Worm (Caenorhabditis elegans) whole organism, late embryonic: ENCODE measurements around the gene cho-1.

Experiments
- F13H6.1 ChIP-seq: sonication (generic microtip); optimal IDR thresholded peaks from 2 replicates; lab custom pipeline; 2016; ENCODE audit warnings: missing genetic modification characterization, missing compliant biosample characterization
- K09A11.1 ChIP-seq: sonication (generic microtip); optimal IDR thresholded peaks from 2 replicates; lab custom pipeline; 2017; ENCODE audit warnings: antibody characterized with exemption, mild to moderate bottlenecking, missing genetic modification characterization, missing compliant biosample characterization; ENCODE audit not compliant: insufficient read depth
- ahr-1 ChIP-seq: sonication (generic microtip); optimal IDR thresholded peaks from 2 replicates; lab custom pipeline; 2016; ENCODE audit warnings: missing genetic modification characterization, missing compliant biosample characterization
- ama-1 ChIP-seq: fragments of 150-350 bp; optimal IDR thresholded peaks from 2 replicates; lab custom pipeline; 2014
- ceh-19 ChIP-seq: fragments of 200-800 bp; sonication (Bioruptor generic); optimal IDR thresholded peaks from 2 replicates; lab custom pipeline; 2018; ENCODE audit warnings: mild to moderate bottlenecking, missing genetic modification characterization, missing compliant biosample characterization
- ceh-22 ChIP-seq: sonication (generic microtip); optimal IDR thresholded peaks from 2 replicates; lab custom pipeline; 2017; ENCODE audit warnings: missing biosample characterization, missing genetic modification characterization
- ceh-31 ChIP-seq: sonication (generic microtip); optimal IDR thresholded peaks from 2 replicates; lab custom pipeline; 2016; ENCODE audit warnings: missing genetic modification characterization, missing compliant biosample characterization
- ceh-34 ChIP-seq: sonication (generic microtip); optimal IDR thresholded peaks from 2 replicates; lab custom pipeline; 2016; ENCODE audit warnings: mild to moderate bottlenecking, missing genetic modification characterization, missing compliant biosample characterization
- ceh-48 ChIP-seq: sonication (generic microtip); optimal IDR thresholded peaks from 2 replicates; lab custom pipeline; 2016; ENCODE audit warnings: missing genetic modification characterization, inconsistent platforms, missing compliant biosample characterization
- ceh-6 ChIP-seq: fragments of 200-800 bp; sonication (Bioruptor generic); optimal IDR thresholded peaks from 2 replicates; lab custom pipeline; 2018; ENCODE audit warnings: mild to moderate bottlenecking, missing genetic modification characterization, missing compliant biosample characterization
- ceh-9 ChIP-seq: sonication (generic microtip); optimal IDR thresholded peaks from 2 replicates; lab custom pipeline; 2016; ENCODE audit warnings: mild to moderate bottlenecking, missing genetic modification characterization, inconsistent platforms, missing compliant biosample characterization
- dve-1 ChIP-seq: sonication (generic microtip); optimal IDR thresholded peaks from 2 replicates; lab custom pipeline; 2017; ENCODE audit warnings: antibody characterized with exemption, mild to moderate bottlenecking, missing genetic modification characterization, missing compliant biosample characterization
- elt-2 ChIP-seq: sonication (generic microtip); optimal IDR thresholded peaks from 2 replicates; lab custom pipeline; 2016; ENCODE audit warnings: missing genetic modification reagents, missing genetic modification characterization, missing compliant biosample characterization
- elt-4 ChIP-seq: sonication (generic microtip); optimal IDR thresholded peaks from 2 replicates; lab custom pipeline; 2016; ENCODE audit warnings: missing genetic modification characterization, missing compliant biosample characterization
- ets-4 ChIP-seq: sonication (generic microtip); optimal IDR thresholded peaks from 2 replicates; lab custom pipeline; 2016; ENCODE audit warnings: missing genetic modification characterization, missing compliant biosample characterization
- fkh-10 ChIP-seq: fragments of 150-350 bp; optimal IDR thresholded peaks from 2 replicates; lab custom pipeline; 2014; ENCODE audit warnings: missing biosample characterization, missing genetic modification reagents, missing genetic modification characterization
- fkh-6 ChIP-seq: sonication (generic microtip); optimal IDR thresholded peaks from 2 replicates; lab custom pipeline; 2016; ENCODE audit warnings: missing genetic modification characterization, missing compliant biosample characterization
- gmeb-2 ChIP-seq: sonication (generic microtip); optimal IDR thresholded peaks from 2 replicates; lab custom pipeline; 2016; ENCODE audit warnings: missing genetic modification characterization, inconsistent platforms, missing compliant biosample characterization
- lim-6 ChIP-seq: sonication (generic microtip); optimal IDR thresholded peaks from 2 replicates; lab custom pipeline; 2016; ENCODE audit warnings: missing genetic modification characterization, missing compliant biosample characterization
- lin-11 ChIP-seq: fragments of 200-800 bp; sonication (Bioruptor generic); optimal IDR thresholded peaks from 2 replicates; lab custom pipeline; 2018; ENCODE audit warnings: mild to moderate bottlenecking, missing genetic modification characterization, missing compliant biosample characterization
- nhr-11 ChIP-seq: fragments of 150-350 bp; optimal IDR thresholded peaks from 2 replicates; lab custom pipeline; 2014; ENCODE audit warnings: missing biosample characterization, missing genetic modification characterization
- npax-4 ChIP-seq: sonication (generic microtip); optimal IDR thresholded peaks from 2 replicates; lab custom pipeline; 2016; ENCODE audit warnings: missing genetic modification characterization, missing compliant biosample characterization
- pag-3 ChIP-seq: sonication (generic microtip); optimal IDR thresholded peaks from 2 replicates; lab custom pipeline; 2016; ENCODE audit warnings: missing compliant biosample characterization, missing genetic modification characterization, borderline replicate concordance
- pat-9 ChIP-seq: fragments of 200-800 bp; sonication (Bioruptor generic); optimal IDR thresholded peaks from 2 replicates; lab custom pipeline; 2018; ENCODE audit warnings: mild to moderate bottlenecking, missing genetic modification characterization, moderate library complexity, missing compliant biosample characterization
- pax-1 ChIP-seq: fragments of 150-350 bp; optimal IDR thresholded peaks from 2 replicates; lab custom pipeline; 2014; ENCODE audit warnings: missing biosample characterization, missing genetic modification characterization
- pqm-1 ChIP-seq: sonication (generic microtip); optimal IDR thresholded peaks from 2 replicates; lab custom pipeline; 2016; ENCODE audit warnings: missing genetic modification characterization, missing compliant biosample characterization
- pros-1 ChIP-seq: fragments of 150-350 bp; optimal IDR thresholded peaks from 2 replicates; lab custom pipeline; 2014; ENCODE audit warnings: missing biosample characterization, missing genetic modification reagents, missing genetic modification characterization
- ref-2 ChIP-seq: sonication (generic microtip); optimal IDR thresholded peaks from 2 replicates; lab custom pipeline; 2016; ENCODE audit warnings: missing genetic modification characterization, missing compliant biosample characterization
- rnt-1 ChIP-seq: sonication (generic microtip); optimal IDR thresholded peaks from 2 replicates; lab custom pipeline; 2016; ENCODE audit warnings: missing genetic modification characterization, missing compliant biosample characterization
- sdc-2 ChIP-seq: sonication (generic microtip); optimal IDR thresholded peaks from 2 replicates; lab custom pipeline; 2016; ENCODE audit warnings: missing genotype, missing genetic modification characterization, missing compliant biosample characterization
- sox-4 ChIP-seq: sonication (generic microtip); optimal IDR thresholded peaks from 2 replicates; lab custom pipeline; 2017; ENCODE audit warnings: mild to moderate bottlenecking, missing genetic modification characterization, inconsistent platforms, missing compliant biosample characterization
- syd-9 ChIP-seq: sonication (generic microtip); optimal IDR thresholded peaks from 2 replicates; lab custom pipeline; 2016; ENCODE audit warnings: mild to moderate bottlenecking, missing genetic modification characterization, moderate library complexity, missing compliant biosample characterization
- ttx-3 ChIP-seq: sonication (generic microtip); optimal IDR thresholded peaks from 2 replicates; lab custom pipeline; 2016; ENCODE audit warnings: missing genetic modification reagents, missing genetic modification characterization, missing compliant biosample characterization
- unc-55 ChIP-seq: sonication (generic microtip); optimal IDR thresholded peaks from 2 replicates; lab custom pipeline; 2017; ENCODE audit warnings: missing biosample characterization, missing genetic modification reagents, missing genetic modification characterization
- unc-86 ChIP-seq: sonication (generic microtip); optimal IDR thresholded peaks from 2 replicates; lab custom pipeline; 2016; ENCODE audit warnings: missing genetic modification characterization, missing compliant biosample characterization
- zip-5 ChIP-seq: sonication (generic microtip); optimal IDR thresholded peaks from 2 replicates; lab custom pipeline; 2016; ENCODE audit warnings: missing genetic modification characterization, missing compliant biosample characterization

cho-1 gene

DNA sequence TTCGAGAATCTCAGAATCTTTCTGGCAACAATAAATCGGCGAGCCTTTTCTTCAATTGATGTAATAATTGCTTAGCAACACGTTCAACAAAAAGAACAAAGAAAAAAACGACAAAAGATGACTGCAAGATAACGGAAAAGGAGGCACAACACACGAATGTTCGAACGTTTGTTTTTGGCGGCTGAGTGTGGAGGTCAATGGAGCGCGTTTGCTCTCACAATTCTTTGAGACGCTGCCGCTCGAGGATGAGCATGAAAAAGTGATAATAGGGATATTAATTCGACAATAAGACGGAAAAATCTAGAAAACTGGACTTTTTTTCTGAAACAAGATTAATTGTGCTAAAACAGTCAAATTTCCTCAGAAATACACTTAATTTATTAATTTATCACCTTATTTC, 8.5 kb downstream of the cho-1 start:
- TF ChIP-seq zip-5 (no peak), ref-2 (tag; lab: Kevin White, UChicago) (peak; percentile 16), unc-55 (no peak), ceh-31 (tag; lab: Kevin White, UChicago) (peak; percentile 18)

DNA sequence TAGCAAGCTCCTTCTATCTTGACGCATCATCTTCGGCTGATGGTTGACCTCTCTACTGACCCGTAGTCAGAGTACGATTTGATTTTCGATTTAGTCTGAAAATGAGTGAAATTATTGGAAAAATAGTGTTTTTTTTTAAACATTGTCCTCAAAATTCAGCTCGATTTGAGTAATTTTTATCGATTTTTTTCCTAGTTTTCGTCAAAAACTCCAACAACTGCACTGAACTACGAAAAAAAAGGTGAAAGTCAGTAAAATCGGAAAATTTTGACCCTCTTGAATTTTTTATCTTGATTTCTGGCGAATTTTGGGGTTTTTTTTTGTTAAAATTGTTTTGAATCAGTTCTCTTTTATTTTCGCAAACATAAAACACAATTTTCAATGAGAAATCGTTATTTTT, 10.3 kb downstream of the cho-1 start, which contains the start of gene ced-3:
ced-3 (minus strand) TSS at position 101 of the 400 bp plus-strand sequence.
- TF ChIP-seq K09A11.1 (tag; lab: Kevin White, UChicago) (no peak), ahr-1 (tag; lab: Kevin White, UChicago) (no peak), dve-1 (no peak), fkh-10 (no peak)

DNA sequence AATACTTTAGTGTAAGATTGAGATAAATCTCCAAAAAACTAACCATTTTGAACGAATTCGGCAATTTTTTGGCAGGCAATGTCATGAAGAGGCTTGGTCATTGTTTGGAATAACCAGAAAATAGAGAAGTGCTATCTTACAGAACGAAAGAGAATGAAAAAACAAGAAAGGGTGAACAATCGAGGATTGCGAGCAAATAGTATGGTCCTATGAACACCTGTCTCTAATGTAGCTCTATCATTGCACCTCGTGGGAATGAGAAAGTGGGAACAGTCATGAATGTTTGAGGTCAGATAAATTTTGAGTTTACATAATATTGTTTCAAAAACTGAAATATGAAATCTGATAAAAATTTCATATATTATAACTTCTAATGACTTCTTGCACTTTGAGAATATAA, 17.1 kb downstream of the cho-1 start, which contains the start of gene C48D1.1:
C48D1.1 (minus strand) TSS at position 101 of the 400 bp plus-strand sequence.
- TF ChIP-seq lin-11 (no peak), sdc-2 (no peak), syd-9 (tag; lab: Kevin White, UChicago) (no peak), lim-6 (no peak), gmeb-2 (no peak), ceh-9 (tag; lab: Kevin White, UChicago) (no peak), ceh-6 (GFP tag; lab: Kevin White, UChicago) (no peak)
- TF ChIP-seq, all 69 proteins: peak for 0

DNA sequence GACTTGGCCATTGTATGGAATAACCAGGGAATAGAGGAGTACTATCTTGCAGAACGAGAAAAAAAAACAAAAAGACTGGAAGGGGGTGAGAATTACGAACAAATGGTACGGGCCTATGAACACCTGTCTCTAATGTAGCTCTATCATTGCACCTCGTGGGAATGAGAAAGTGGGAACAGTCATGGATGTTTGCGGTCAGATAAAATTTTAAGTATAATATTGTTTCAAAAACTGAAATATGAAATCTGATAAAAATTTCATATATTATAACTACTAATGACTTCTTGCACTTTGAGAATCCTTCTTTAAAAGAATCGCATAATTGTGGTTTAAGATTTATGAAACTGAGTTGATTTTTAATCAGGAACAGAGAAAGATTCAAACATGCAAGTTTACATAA, 21.1 kb downstream of the cho-1 start, which contains the start of gene F58D2.5:
F58D2.5 (minus strand) TSS at position 101 of the 400 bp plus-strand sequence.
- no peak for TF ChIP-seq ceh-48 (tag; lab: Kevin White, UChicago)
- no peak for TF ChIP-seq ceh-34 (tag; lab: Kevin White, UChicago)
- TF ChIP-seq ama-1 (lab: Kevin White, UChicago), result no peak
- no peak for TF ChIP-seq pag-3 (tag; lab: Kevin White, UChicago)
- no peak for TF ChIP-seq elt-2 (tag; lab: Kevin White, UChicago)
- no peak for TF ChIP-seq zip-5
- no peak for TF ChIP-seq lin-11
- TF ChIP-seq ceh-31 (tag; lab: Kevin White, UChicago), result no peak
- TF ChIP-seq ets-4, result no peak
- no peak for TF ChIP-seq npax-4 (tag; lab: Kevin White, UChicago)
- TF ChIP-seq pqm-1, result no peak
- TF ChIP-seq ceh-6 (GFP tag; lab: Kevin White, UChicago), result no peak
- TF ChIP-seq pax-1 (tag; lab: Kevin White, UChicago), result no peak
- no peak for TF ChIP-seq elt-4 (tag; lab: Kevin White, UChicago)
- TF ChIP-seq sox-4 (tag; lab: Kevin White, UChicago), result no peak
- TF ChIP-seq pros-1 (tag; lab: Kevin White, UChicago), result no peak
- no peak for TF ChIP-seq fkh-6

DNA sequence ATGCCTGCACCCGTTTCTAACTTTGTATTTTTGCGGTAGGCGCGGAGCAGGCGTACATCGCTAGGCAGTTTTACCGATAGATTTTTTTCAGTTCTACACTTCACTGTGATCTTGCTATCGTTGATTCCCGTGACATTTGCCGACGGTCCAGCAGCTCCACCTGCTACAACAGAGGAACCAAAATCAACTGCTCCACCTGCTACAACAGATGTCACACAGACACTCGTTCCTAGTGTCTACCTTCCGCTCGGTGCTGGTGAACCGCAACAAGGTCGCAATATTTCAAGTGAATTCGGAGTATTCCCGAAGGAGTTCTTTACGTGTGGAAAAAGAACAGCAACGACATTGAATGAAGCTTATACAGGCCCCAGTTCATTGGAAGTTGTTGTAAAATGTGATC, 24.3 kb downstream of the cho-1 start:
- no peak for TF ChIP-seq ceh-22 (tag; lab: Kevin White, UChicago)
- TF ChIP-seq ttx-3, result no peak
- no peak for TF ChIP-seq lin-11
- no peak for TF ChIP-seq rnt-1 (tag; lab: Kevin White, UChicago)
- no peak for TF ChIP-seq npax-4 (tag; lab: Kevin White, UChicago)
- no peak for TF ChIP-seq F13H6.1 (tag; lab: Kevin White, UChicago)
- no peak for TF ChIP-seq ama-1 (lab: Kevin White, UChicago)
- TF ChIP-seq pat-9 (tag; lab: Kevin White, UChicago), result no peak
- TF ChIP-seq ceh-19, result no peak
- TF ChIP-seq pag-3 (tag; lab: Kevin White, UChicago), result no peak
- no peak for TF ChIP-seq K09A11.1 (tag; lab: Kevin White, UChicago)
- no peak for TF ChIP-seq elt-2 (tag; lab: Kevin White, UChicago)
- no peak for TF ChIP-seq nhr-11 (tag; lab: Kevin White, UChicago)
- no peak for TF ChIP-seq unc-86 (tag; lab: Kevin White, UChicago)
- TF ChIP-seq pros-1 (tag; lab: Kevin White, UChicago), result no peak
- no peak for TF ChIP-seq lim-6
